Worm (Caenorhabditis elegans): ENCODE measurements around the gene K03H1.13.

ce11 chrIII:9922310-9922709 lies 27.8 kb downstream of the K03H1.13 start:
- TF ChIP-seq med-1 (GFP tag; optimal IDR thresholded peaks at IDR 0.05; ENCODE audit: insufficient read depth), result no peak
- TF ChIP-seq flt-1 (GFP tag; IDR thresholded peaks at IDR 0.05), result no peak
- no peak for TF ChIP-seq cog-1 (tag; optimal IDR thresholded peaks at IDR 0.05)
- no peak for TF ChIP-seq klf-2 (GFP tag; conservative IDR thresholded peaks at IDR 0.05)
- TF ChIP-seq ztf-23 (GFP tag; IDR thresholded peaks at IDR 0.05), result no peak
- TF ChIP-seq ref-1 (GFP tag; conservative IDR thresholded peaks at IDR 0.05), result no peak
- no peak for TF ChIP-seq T22C8.4 (GFP tag; IDR thresholded peaks at IDR 0.05)
- no peak for TF ChIP-seq ztf-29 (GFP tag; IDR thresholded peaks at IDR 0.05)

All from whole organism, midembryonic.